Worm (Caenorhabditis elegans) whole organism, L3 larva: ENCODE measurements around the gene T25G12.6.
A peak's percentile ranks its signal among the peaks of the same experiment; 100 is the strongest.

Source experiments
- ama-1 ChIP-seq: fragments of 150-350 bp; optimal IDR thresholded peaks from 2 replicates; lab custom pipeline; 2018
- ceh-28 ChIP-seq: fragments of 150-350 bp; optimal IDR thresholded peaks from 2 replicates; lab custom pipeline; 2014; ENCODE audit warnings: missing biosample characterization, missing genetic modification reagents, missing genetic modification characterization
- jun-1 ChIP-seq: fragments of 150-350 bp; optimal IDR thresholded peaks from 2 replicates; lab custom pipeline; 2014; ENCODE audit warnings: missing biosample characterization, missing genetic modification reagents, missing genetic modification characterization
- lin-39 ChIP-seq: fragments of 150-350 bp; optimal IDR thresholded peaks from 2 replicates; lab custom pipeline; 2018; ENCODE audit warnings: missing biosample characterization, missing genetic modification reagents, missing genetic modification characterization
- nhr-237 ChIP-seq: fragments of 150-350 bp; optimal IDR thresholded peaks from 2 replicates; lab custom pipeline; 2014; ENCODE audit warnings: missing biosample characterization, missing genetic modification characterization
- nhr-76 ChIP-seq: fragments of 150-350 bp; sonication (generic microtip); optimal IDR thresholded peaks from 5 replicates; lab custom pipeline; 2014; ENCODE audit warnings: missing biosample characterization, missing genetic modification characterization
- pha-4 ChIP-seq: fragments of 150-350 bp; optimal IDR thresholded peaks from 2 replicates; lab custom pipeline; 2014; ENCODE audit warnings: missing biosample characterization, missing genetic modification reagents, missing genetic modification characterization
- snpc-4 ChIP-seq: fragments of 150-350 bp; optimal IDR thresholded peaks from 2 replicates; lab custom pipeline; 2014; ENCODE audit warnings: missing biosample characterization, missing genetic modification characterization
- unc-62 ChIP-seq: fragments of 150-350 bp; sonication (generic microtip); optimal IDR thresholded peaks from 4 replicates; lab custom pipeline; 2014; ENCODE audit warnings: missing biosample characterization, missing genetic modification reagents, missing genetic modification characterization
- zag-1 ChIP-seq: fragments of 150-350 bp; optimal IDR thresholded peaks from 2 replicates; lab custom pipeline; 2014; ENCODE audit warnings: missing biosample characterization, missing genetic modification characterization

ce11 chrX:17235749-17236561 is 5.9 kb upstream of the T25G12.6 start, which contains the start of gene dhs-30:
- TF ChIP-seq nhr-237 (no peak), pha-4 (tag; lab: Kevin White, UChicago) (peak; percentile 83), jun-1 (tag; lab: Kevin White, UChicago) (no peak), ceh-28 (tag; lab: Kevin White, UChicago) (no peak), zag-1 (tag; lab: Kevin White, UChicago) (no peak), lin-39 (tag; lab: Kevin White, UChicago) (peak; percentile 35), unc-62 (no peak), ama-1 (lab: Kevin White, UChicago) (no peak), nhr-76 (tag; lab: Kevin White, UChicago) (no peak), snpc-4 (tag; lab: Kevin White, UChicago) (no peak)
